Worm (Caenorhabditis elegans) whole organism, L3 larva: ENCODE results near the gene srlf-21.

Experiments used
- R02D3.7 ChIP-seq: fragments of 150-350 bp; optimal IDR thresholded peaks from 2 replicates; lab custom pipeline; 2014; ENCODE audit warnings: missing biosample characterization, missing genetic modification characterization
- ZK546.5 ChIP-seq: sonication (generic microtip); optimal IDR thresholded peaks from 2 replicates; lab custom pipeline; 2017; ENCODE audit warnings: missing biosample characterization, missing genetic modification characterization
- aly-2 ChIP-seq: fragments of 150-350 bp; optimal IDR thresholded peaks from 2 replicates; lab custom pipeline; 2014; ENCODE audit warnings: missing biosample characterization, missing genetic modification characterization
- ama-1 ChIP-seq: fragments of 150-350 bp; optimal IDR thresholded peaks from 2 replicates; lab custom pipeline; 2018
- ceh-16 ChIP-seq: sonication (generic microtip); optimal IDR thresholded peaks from 2 replicates; lab custom pipeline; 2017; ENCODE audit warnings: missing biosample characterization, missing genetic modification characterization
- ceh-28 ChIP-seq: fragments of 150-350 bp; optimal IDR thresholded peaks from 2 replicates; lab custom pipeline; 2014; ENCODE audit warnings: missing biosample characterization, missing genetic modification reagents, missing genetic modification characterization
- ceh-82 ChIP-seq: fragments of 150-350 bp; optimal IDR thresholded peaks from 2 replicates; lab custom pipeline; 2014; ENCODE audit warnings: missing biosample characterization, missing genetic modification characterization
- egl-27 ChIP-seq: sonication (generic microtip); optimal IDR thresholded peaks from 4 replicates; lab custom pipeline; 2017; ENCODE audit warnings: missing biosample characterization, missing genetic modification reagents, missing genetic modification characterization
- egl-5 ChIP-seq: fragments of 150-350 bp; optimal IDR thresholded peaks from 2 replicates; lab custom pipeline; 2017; ENCODE audit warnings: missing biosample characterization, missing genetic modification reagents, missing genetic modification characterization, inconsistent platforms
- elt-1 ChIP-seq: fragments of 150-350 bp; optimal IDR thresholded peaks from 2 replicates; lab custom pipeline; 2014; ENCODE audit warnings: missing biosample characterization, missing genetic modification characterization
- elt-2 ChIP-seq: sonication (generic microtip); optimal IDR thresholded peaks from 2 replicates; lab custom pipeline; 2016; ENCODE audit warnings: missing genetic modification reagents, mild to moderate bottlenecking, missing genetic modification characterization, missing compliant biosample characterization
- eor-1 ChIP-seq, 2 experiments: fragments of 150-350 bp; optimal IDR thresholded peaks; 2 replicates each; lab custom pipeline; 2014 to 2018; ENCODE audit warnings: missing biosample characterization in 2 of 2, missing genetic modification characterization in 2 of 2
- fkh-10 ChIP-seq: sonication (generic microtip); optimal IDR thresholded peaks from 2 replicates; lab custom pipeline; 2017; ENCODE audit warnings: missing biosample characterization, missing genetic modification reagents, missing genetic modification characterization
- fkh-2 ChIP-seq: fragments of 150-350 bp; optimal IDR thresholded peaks from 2 replicates; lab custom pipeline; 2014; ENCODE audit warnings: missing biosample characterization, missing genetic modification reagents, missing genetic modification characterization
- fos-1 ChIP-seq: fragments of 150-350 bp; optimal IDR thresholded peaks from 2 replicates; lab custom pipeline; 2014; ENCODE audit warnings: missing biosample characterization, missing genetic modification characterization
- hmg-11 ChIP-seq: sonication (generic microtip); optimal IDR thresholded peaks from 2 replicates; lab custom pipeline; 2016; ENCODE audit warnings: missing genetic modification characterization, missing compliant biosample characterization
- jun-1 ChIP-seq: fragments of 150-350 bp; optimal IDR thresholded peaks from 2 replicates; lab custom pipeline; 2014; ENCODE audit warnings: missing biosample characterization, missing genetic modification reagents, missing genetic modification characterization
- lin-15B ChIP-seq: fragments of 150-350 bp; optimal IDR thresholded peaks from 2 replicates; lab custom pipeline; 2014; ENCODE audit warnings: missing biosample characterization, missing genetic modification characterization
- lsy-12 ChIP-seq: sonication (generic microtip); optimal IDR thresholded peaks from 2 replicates; lab custom pipeline; 2016; ENCODE audit warnings: mild to moderate bottlenecking, missing genetic modification characterization, missing compliant biosample characterization
- mdl-1 ChIP-seq: fragments of 150-350 bp; optimal IDR thresholded peaks from 2 replicates; lab custom pipeline; 2014; ENCODE audit warnings: missing biosample characterization, missing genetic modification characterization
- mml-1 ChIP-seq: fragments of 150-350 bp; sonication (generic microtip); optimal IDR thresholded peaks from 3 replicates; lab custom pipeline; 2014; ENCODE audit warnings: missing biosample characterization, missing genetic modification characterization
- nfya-1 ChIP-seq: sonication (generic microtip); optimal IDR thresholded peaks from 2 replicates; lab custom pipeline; 2017; ENCODE audit warnings: missing genetic modification characterization, mild to moderate bottlenecking, missing compliant biosample characterization, antibody characterized with exemption, moderate library complexity; ENCODE audit not compliant: insufficient read depth
- nhr-12 ChIP-seq: fragments of 150-350 bp; optimal IDR thresholded peaks from 2 replicates; lab custom pipeline; 2014; ENCODE audit warnings: missing biosample characterization, missing genetic modification characterization
- nhr-23 ChIP-seq: fragments of 150-350 bp; optimal IDR thresholded peaks from 2 replicates; lab custom pipeline; 2014; ENCODE audit warnings: missing biosample characterization, missing genetic modification reagents, missing genetic modification characterization
- nhr-25 ChIP-seq: sonication (generic microtip); optimal IDR thresholded peaks from 2 replicates; lab custom pipeline; 2017; ENCODE audit warnings: missing biosample characterization, missing genetic modification characterization
- nhr-28 ChIP-seq: fragments of 150-350 bp; optimal IDR thresholded peaks from 2 replicates; lab custom pipeline; 2014; ENCODE audit warnings: missing biosample characterization, missing genetic modification characterization
- nhr-43 ChIP-seq: sonication (generic microtip); optimal IDR thresholded peaks from 2 replicates; lab custom pipeline; 2016; ENCODE audit warnings: mild to moderate bottlenecking, missing genetic modification characterization, missing compliant biosample characterization; ENCODE audit not compliant: poor library complexity, severe bottlenecking
- nhr-67 ChIP-seq: fragments of 150-350 bp; optimal IDR thresholded peaks from 2 replicates; lab custom pipeline; 2014; ENCODE audit warnings: missing biosample characterization, missing genetic modification characterization
- nhr-76 ChIP-seq: fragments of 150-350 bp; sonication (generic microtip); optimal IDR thresholded peaks from 5 replicates; lab custom pipeline; 2014; ENCODE audit warnings: missing biosample characterization, missing genetic modification characterization
- nhr-77 ChIP-seq: fragments of 150-350 bp; optimal IDR thresholded peaks from 2 replicates; lab custom pipeline; 2014; ENCODE audit warnings: missing biosample characterization, missing genetic modification characterization
- pqm-1 ChIP-seq: fragments of 150-350 bp; optimal IDR thresholded peaks from 2 replicates; lab custom pipeline; 2017; ENCODE audit warnings: missing biosample characterization, missing genetic modification characterization, inconsistent platforms
- sea-2 ChIP-seq: fragments of 150-350 bp; sonication (generic microtip); optimal IDR thresholded peaks from 4 replicates; lab custom pipeline; 2014; ENCODE audit warnings: missing biosample characterization, missing genetic modification reagents, missing genetic modification characterization
- snpc-4 ChIP-seq: fragments of 150-350 bp; optimal IDR thresholded peaks from 2 replicates; lab custom pipeline; 2014; ENCODE audit warnings: missing biosample characterization, missing genetic modification characterization
- unc-39 ChIP-seq: sonication (generic microtip); optimal IDR thresholded peaks from 4 replicates; lab custom pipeline; 2017; ENCODE audit warnings: missing biosample characterization, missing genetic modification characterization
- zag-1 ChIP-seq: fragments of 150-350 bp; optimal IDR thresholded peaks from 2 replicates; lab custom pipeline; 2014; ENCODE audit warnings: missing biosample characterization, missing genetic modification characterization
- ztf-11 ChIP-seq: fragments of 150-350 bp; optimal IDR thresholded peaks from 2 replicates; lab custom pipeline; 2014; ENCODE audit warnings: missing biosample characterization, missing genetic modification characterization
- ztf-4 ChIP-seq: fragments of 150-350 bp; optimal IDR thresholded peaks from 2 replicates; lab custom pipeline; 2014; ENCODE audit warnings: missing biosample characterization, missing genetic modification characterization

The srlf-21 gene

DNA sequence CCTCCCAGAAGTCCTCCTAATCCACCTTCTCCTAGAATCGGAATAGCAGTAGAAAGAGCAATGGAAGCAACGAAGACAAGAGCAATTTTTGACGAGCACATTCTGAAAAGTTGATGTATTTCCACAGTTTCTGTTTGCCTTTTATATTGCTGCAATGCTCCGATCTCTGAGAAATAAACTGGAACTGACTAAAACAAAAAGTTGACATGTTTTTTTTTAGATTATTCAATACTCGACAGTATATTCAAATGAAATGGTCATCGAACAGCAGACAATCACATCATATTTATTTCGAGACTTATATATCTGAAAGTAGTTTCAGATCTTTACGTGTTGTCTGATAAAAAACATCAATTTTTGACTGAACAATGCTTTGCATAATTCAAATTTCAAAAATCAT, at the start of gene srlf-21:
TSS of gene srlf-21 (minus strand) at position 101 of the 400 bp plus-strand sequence.
- TF ChIP-seq ztf-4 (tag; lab: Kevin White, UChicago) = no peak
- TF ChIP-seq nhr-67 = no peak
- TF ChIP-seq fos-1 (tag; lab: Kevin White, UChicago) = no peak
- TF ChIP-seq mdl-1 (tag; lab: Kevin White, UChicago) = no peak
- no peak for TF ChIP-seq lsy-12 (tag; lab: Kevin White, UChicago)
- no peak for TF ChIP-seq elt-2
- no peak for TF ChIP-seq eor-1 (tag; optimal IDR thresholded peaks at IDR 0.05; lab: Kevin White, UChicago)
- no peak for TF ChIP-seq R02D3.7

DNA sequence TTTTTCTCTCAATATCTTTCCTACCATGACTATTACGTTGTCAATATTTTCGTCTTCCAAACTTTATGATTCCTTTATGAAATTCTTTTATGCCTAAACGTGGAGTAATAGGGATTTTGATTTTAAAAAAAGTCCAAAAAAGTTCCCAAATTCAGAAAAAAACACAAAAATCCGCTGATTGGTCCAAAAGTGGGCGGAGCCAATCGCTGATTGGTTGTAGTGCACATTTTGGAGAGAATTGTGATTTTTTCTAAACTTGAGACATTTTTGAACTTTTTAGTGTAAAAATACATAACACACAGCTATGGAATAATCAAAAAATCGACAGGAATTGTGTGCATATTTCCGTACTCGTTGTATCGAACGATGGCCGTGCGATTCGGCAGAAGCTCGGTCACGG, 49.0 kb upstream of the srlf-21 start:
- TF ChIP-seq zag-1 (tag; lab: Kevin White, UChicago) (no peak), nfya-1 (tag; lab: Kevin White, UChicago) (peak; percentile 79)

DNA sequence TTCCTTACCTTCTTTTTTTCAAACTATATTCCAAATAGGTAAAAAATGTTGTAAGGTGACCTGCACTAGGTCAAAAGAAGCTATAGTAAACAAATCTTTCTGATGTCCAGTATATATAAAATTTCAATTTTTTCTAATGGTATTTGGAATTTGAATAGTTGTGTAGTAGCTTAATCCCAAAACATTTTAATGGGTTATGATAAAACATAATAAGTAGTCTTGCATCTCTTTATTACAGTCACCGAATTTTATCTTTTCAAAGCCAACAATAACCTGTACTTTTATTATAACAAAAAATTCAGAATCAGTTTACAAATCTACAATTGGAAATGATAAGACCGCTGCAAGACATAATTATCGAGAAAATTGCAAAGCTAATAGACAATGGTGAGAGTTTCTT, 27.2 kb upstream of the srlf-21 start, which contains the start of gene H24K24.2:
TSS of gene H24K24.2 (plus strand) at position 301 of the 400 bp plus-strand sequence.
- no peak for TF ChIP-seq mml-1 (tag; lab: Kevin White, UChicago)
- no peak for TF ChIP-seq egl-27 (tag; lab: Kevin White, UChicago)
- no peak for TF ChIP-seq hmg-11 (tag; lab: Kevin White, UChicago)
- TF ChIP-seq eor-1 (tag; optimal IDR thresholded peaks at IDR 0.05; lab: Kevin White, UChicago) = no peak
- TF ChIP-seq snpc-4 = no peak
- no peak for TF ChIP-seq nhr-28 (tag; lab: Kevin White, UChicago)
- TF ChIP-seq R02D3.7 = no peak
- TF ChIP-seq, all 47 proteins: peak for 0

DNA sequence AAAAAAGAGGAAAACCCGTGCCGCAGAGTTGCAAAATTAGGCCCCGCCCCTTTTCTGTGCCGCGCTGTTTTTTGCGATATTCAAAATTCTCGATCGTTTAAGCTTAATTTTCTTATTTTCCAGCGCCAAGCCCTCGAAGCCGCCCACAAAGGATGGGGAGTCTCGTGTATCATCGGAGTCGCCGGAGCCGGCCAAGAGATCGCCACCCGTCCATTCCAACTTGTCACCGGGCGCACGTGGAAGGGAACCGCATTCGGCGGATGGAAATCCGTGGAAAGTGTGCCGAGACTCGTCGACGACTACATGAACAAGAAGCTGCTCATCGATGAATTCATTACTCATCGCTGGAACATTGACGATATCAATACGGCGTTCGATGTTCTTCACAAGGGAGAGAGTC, 25.4 kb upstream of the srlf-21 start:
- TF ChIP-seq pqm-1 (tag; lab: Kevin White, UChicago) (no peak), sea-2 (GFP tag; lab: Kevin White, UChicago) (no peak), ama-1 (lab: Kevin White, UChicago) (no peak), egl-5 (no peak), aly-2 (no peak), nhr-28 (tag; lab: Kevin White, UChicago) (no peak), ceh-28 (tag; lab: Kevin White, UChicago) (no peak), nhr-76 (tag; lab: Kevin White, UChicago) (no peak), ceh-16 (tag; lab: Kevin White, UChicago) (no peak), mdl-1 (tag; lab: Kevin White, UChicago) (no peak), elt-1 (no peak), nhr-25 (tag; lab: Kevin White, UChicago) (no peak), nhr-67 (no peak), nhr-23 (no peak), fkh-2 (tag; lab: Kevin White, UChicago) (no peak), jun-1 (tag; lab: Kevin White, UChicago) (no peak), nhr-77 (tag; lab: Kevin White, UChicago) (no peak), hmg-11 (tag; lab: Kevin White, UChicago) (no peak)

DNA sequence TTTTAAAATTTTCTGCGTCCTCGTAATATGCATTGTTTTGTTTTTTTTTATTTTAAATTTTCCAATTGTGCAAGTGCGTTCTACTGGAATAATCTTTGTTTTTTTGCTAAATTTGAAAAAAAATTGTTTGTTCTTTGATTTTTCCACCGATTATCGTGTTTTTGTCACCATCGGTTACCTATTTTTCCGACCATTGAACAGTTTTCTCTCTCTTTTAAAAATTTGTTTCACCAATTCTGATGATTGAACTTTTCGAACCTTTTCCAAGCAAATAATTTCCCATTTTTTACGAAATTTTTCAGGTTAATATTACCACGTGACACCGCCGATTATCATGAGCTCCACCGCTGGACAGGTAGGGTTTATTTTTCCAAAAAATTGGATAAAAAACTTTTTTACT, 21.2 kb upstream of the srlf-21 start, which contains the start of gene adh-5:
TSS of gene adh-5 (plus strand) at position 301 of the 400 bp plus-strand sequence.
- TF ChIP-seq nhr-43 (tag; lab: Kevin White, UChicago) (no peak), ZK546.5 (tag; lab: Kevin White, UChicago) (no peak), ztf-11 (tag; lab: Kevin White, UChicago) (no peak), zag-1 (tag; lab: Kevin White, UChicago) (no peak), egl-27 (tag; lab: Kevin White, UChicago) (no peak), mdl-1 (tag; lab: Kevin White, UChicago) (no peak), snpc-4 (no peak), ceh-16 (tag; lab: Kevin White, UChicago) (no peak), ceh-82 (tag; lab: Kevin White, UChicago) (no peak), nhr-12 (no peak), aly-2 (no peak), lin-15B (tag; lab: Kevin White, UChicago) (no peak), ztf-4 (tag; lab: Kevin White, UChicago) (no peak), unc-39 (tag; lab: Kevin White, UChicago) (no peak), fkh-10 (GFP tag; lab: Kevin White, UChicago) (no peak), eor-1 (tag; optimal IDR thresholded peaks at IDR 0.05; lab: Kevin White, UChicago) (no peak), nhr-28 (tag; lab: Kevin White, UChicago) (no peak), nfya-1 (tag; lab: Kevin White, UChicago) (no peak), pqm-1 (tag; lab: Kevin White, UChicago) (no peak)
